Fruit fly (Drosophila melanogaster) whole organism, adult: Measurements from ENCODE around the gene CG10208.

Experiments used
- CG11617 ChIP-seq: fragments of 200-800 bp; sonication (Bioruptor generic); optimal IDR thresholded peaks from 2 replicates; lab custom pipeline; 2017; ENCODE audit warnings: mild to moderate bottlenecking, missing biosample characterization, missing genetic modification reagents, missing genetic modification characterization
- CG12768 ChIP-seq: fragments of 200-800 bp; sonication (Bioruptor generic); optimal IDR thresholded peaks from 2 replicates; lab custom pipeline; 2017; ENCODE audit warnings: missing biosample characterization, missing genetic modification characterization, mild to moderate bottlenecking, moderate library complexity, missing genetic modification reagents
- Clk ChIP-seq: fragments of 200-800 bp; sonication (Bioruptor generic); optimal IDR thresholded peaks from 2 replicates; lab custom pipeline; 2017; ENCODE audit warnings: missing biosample characterization, missing genetic modification characterization
- cnc ChIP-seq, 2 experiments: fragments of >200 bp; optimal IDR thresholded peaks; 2 replicates each; lab custom pipeline; 2017
- pad ChIP-seq: fragments of 200-800 bp; sonication (Bioruptor generic); optimal IDR thresholded peaks from 3 replicates; lab custom pipeline; 2017; ENCODE audit warnings: missing biosample characterization, missing genetic modification characterization, mild to moderate bottlenecking, moderate library complexity, missing genetic modification reagents
- tj ChIP-seq: fragments of 200-800 bp; sonication (Bioruptor generic); optimal IDR thresholded peaks from 3 replicates; lab custom pipeline; 2017; ENCODE audit warnings: missing biosample characterization, mild to moderate bottlenecking, missing genetic modification characterization, moderate library complexity

- peak; percentile 68 for TF ChIP-seq pad (GFP tag; lab: Kevin White, UChicago)
- TF ChIP-seq CG12768 (GFP tag; lab: Kevin White, UChicago): peak; percentile 72
- peak; percentile 38 for TF ChIP-seq Clk (GFP tag; lab: Kevin White, UChicago)
- TF ChIP-seq CG11617 (GFP tag; lab: Kevin White, UChicago): peak; percentile 74
- no peak for TF ChIP-seq cnc (optimal IDR thresholded peaks at IDR 0.05; lab: Kevin White, UChicago)
- peak; percentile 10 for TF ChIP-seq tj (GFP tag; lab: Kevin White, UChicago)
These were observed 6.5 kb downstream of the CG10208 start, which contains the start of the genes CG10214 and CG10375 for dm6 chr3R:23767417-23767853.
